Fruit fly (Drosophila melanogaster) whole organism, embryonic: Measurements from ENCODE around the gene CG4297.

Experiments used
- Atf6 ChIP-seq: fragments of 200-800 bp; sonication (Bioruptor generic); IDR thresholded peaks from 2 replicates; pipeline ENCODE4 v1.3.6; 2022; ENCODE audit warnings: missing biosample characterization, missing genetic modification characterization
- B-H1 ChIP-seq: fragments of 200-800 bp; sonication (Bioruptor generic); IDR thresholded peaks from 3 replicates; pipeline ENCODE4 v1.3.6; 2022; ENCODE audit warnings: missing biosample characterization, missing genetic modification characterization
- CG10321 ChIP-seq: fragments of 200-800 bp; sonication (Bioruptor generic); IDR thresholded peaks from 2 replicates; pipeline ENCODE4 v1.3.6; 2022; ENCODE audit warnings: missing biosample characterization, missing genetic modification characterization
- CG10565 ChIP-seq: fragments of 200-800 bp; sonication (Bioruptor generic); optimal IDR thresholded peaks from 3 replicates; lab custom pipeline; 2016; ENCODE audit warnings: missing biosample characterization, mild to moderate bottlenecking, missing genetic modification characterization
- CG10959 ChIP-seq: fragments of 200-800 bp; sonication (Bioruptor generic); IDR thresholded peaks from 2 replicates; pipeline ENCODE4 v1.3.6; 2022; ENCODE audit warnings: missing biosample characterization, missing genetic modification characterization
- CG11093 ChIP-seq: fragments of 200-800 bp; sonication (Bioruptor generic); IDR thresholded peaks from 3 replicates; pipeline ENCODE4 v1.3.6; 2022; ENCODE audit warnings: missing biosample characterization, missing genetic modification characterization
- CG12155 ChIP-seq: fragments of 200-800 bp; sonication (Bioruptor generic); optimal IDR thresholded peaks from 3 replicates; lab custom pipeline; 2016; ENCODE audit warnings: missing biosample characterization, missing genetic modification characterization
- CG12391 ChIP-seq: fragments of 200-800 bp; sonication (Bioruptor generic); optimal IDR thresholded peaks from 3 replicates; lab custom pipeline; 2018; ENCODE audit warnings: missing biosample characterization, mild to moderate bottlenecking, missing genetic modification characterization, moderate library complexity
- CG15601 ChIP-seq: fragments of 200-800 bp; sonication (Bioruptor generic); optimal IDR thresholded peaks from 3 replicates; lab custom pipeline; 2019; ENCODE audit warnings: missing biosample characterization, mild to moderate bottlenecking, missing genetic modification characterization, moderate library complexity
- CG16779 ChIP-seq: fragments of 200-800 bp; sonication (Bioruptor generic); IDR thresholded peaks from 2 replicates; pipeline ENCODE4 v1.3.6; 2022; ENCODE audit warnings: missing biosample characterization, missing genetic modification characterization
- CG16863 ChIP-seq: fragments of 200-800 bp; sonication (Bioruptor generic); optimal IDR thresholded peaks from 3 replicates; lab custom pipeline; 2016; ENCODE audit warnings: missing biosample characterization, missing genetic modification characterization
- CG18619 ChIP-seq: fragments of 200-800 bp; sonication (Bioruptor generic); optimal IDR thresholded peaks from 3 replicates; lab custom pipeline; 2017; ENCODE audit warnings: missing biosample characterization, mild to moderate bottlenecking, missing genetic modification characterization
- CG2202 ChIP-seq: fragments of 200-800 bp; sonication (Bioruptor generic); optimal IDR thresholded peaks from 2 replicates; lab custom pipeline; 2018; ENCODE audit warnings: missing biosample characterization, mild to moderate bottlenecking, missing genetic modification characterization
- CG7963 ChIP-seq: fragments of 200-800 bp; sonication (Bioruptor generic); IDR thresholded peaks from 3 replicates; pipeline ENCODE4 v1.3.6; 2022; ENCODE audit warnings: missing biosample characterization, missing genetic modification characterization; ENCODE audit not compliant: partially characterized antibody
- CG9932 ChIP-seq: fragments of 200-800 bp; sonication (Bioruptor generic); IDR thresholded peaks from 2 replicates; pipeline ENCODE4 v1.3.6; 2022; ENCODE audit warnings: missing biosample characterization, missing genetic modification characterization
- D19B ChIP-seq: fragments of 200-800 bp; sonication (Bioruptor generic); optimal IDR thresholded peaks from 2 replicates; lab custom pipeline; 2017; ENCODE audit warnings: missing biosample characterization, mild to moderate bottlenecking, missing genetic modification characterization
- E2f1 ChIP-seq: fragments of 200-800 bp; sonication (Bioruptor generic); IDR thresholded peaks from 2 replicates; pipeline ENCODE4 v1.3.6; 2022; ENCODE audit warnings: missing biosample characterization, missing genetic modification characterization
- Ets97D ChIP-seq: fragments of 200-800 bp; sonication (Bioruptor generic); optimal IDR thresholded peaks from 3 replicates; lab custom pipeline; 2016; ENCODE audit warnings: missing biosample characterization, missing genetic modification characterization
- HHEX ChIP-seq: fragments of 200-800 bp; sonication (Bioruptor generic); optimal IDR thresholded peaks from 3 replicates; lab custom pipeline; 2017; ENCODE audit warnings: missing biosample characterization, mild to moderate bottlenecking, missing genetic modification characterization, missing genetic modification reagents
- HLH54F ChIP-seq: fragments of 200-800 bp; sonication (Bioruptor generic); optimal IDR thresholded peaks from 3 replicates; lab custom pipeline; 2016; ENCODE audit warnings: missing biosample characterization, missing genetic modification characterization
- Hr51 ChIP-seq, 2 experiments: fragments of 200-800 bp; sonication (Bioruptor generic); optimal IDR thresholded peaks; 2 replicates in 1 of 2; 3 replicates in 1 of 2; lab custom pipeline; 2016 to 2018; ENCODE audit warnings: missing biosample characterization in 2 of 2, missing genetic modification characterization in 2 of 2, mild to moderate bottlenecking in 1 of 2, moderate library complexity in 1 of 2
- Hr78 ChIP-seq, 2 experiments: fragments of 200-800 bp in 1 of 2; fragments of >200 bp in 1 of 2; sonication (Bioruptor generic) in 1 of 2; optimal IDR thresholded peaks; 2 replicates each; lab custom pipeline; 2017 to 2019; ENCODE audit warnings: missing biosample characterization in 2 of 2, missing genetic modification characterization in 2 of 2, mild to moderate bottlenecking in 1 of 2, moderate library complexity in 1 of 2
- Kr ChIP-seq: fragments of 200-800 bp; sonication (Bioruptor generic); optimal IDR thresholded peaks from 2 replicates; lab custom pipeline; 2017; ENCODE audit warnings: missing biosample characterization, mild to moderate bottlenecking, missing genetic modification characterization
- Lhr ChIP-seq: fragments of 200-800 bp; sonication (Bioruptor generic); optimal IDR thresholded peaks from 3 replicates; lab custom pipeline; 2017; ENCODE audit warnings: mild to moderate bottlenecking, missing biosample characterization, missing genetic modification reagents, missing genetic modification characterization
- Mad ChIP-seq: fragments of 200-800 bp; sonication (Bioruptor generic); optimal IDR thresholded peaks from 2 replicates; lab custom pipeline; 2016; ENCODE audit warnings: missing biosample characterization, missing genetic modification characterization
- Myb ChIP-seq: fragments of 200-800 bp; sonication (Bioruptor generic); optimal IDR thresholded peaks from 2 replicates; lab custom pipeline; 2016; ENCODE audit warnings: missing biosample characterization, missing genetic modification characterization
- NC2α ChIP-seq: fragments of 200-800 bp; sonication (Bioruptor generic); optimal IDR thresholded peaks from 2 replicates; lab custom pipeline; 2016; ENCODE audit warnings: missing biosample characterization, missing genetic modification characterization
- NK7.1 ChIP-seq: fragments of 200-800 bp; sonication (Bioruptor generic); optimal IDR thresholded peaks from 3 replicates; lab custom pipeline; 2016; ENCODE audit warnings: missing biosample characterization, missing genetic modification characterization
- NfI ChIP-seq: fragments of 200-800 bp; sonication (Bioruptor generic); optimal IDR thresholded peaks from 3 replicates; lab custom pipeline; 2018; ENCODE audit warnings: missing biosample characterization, mild to moderate bottlenecking, missing genetic modification characterization, moderate library complexity
- Ptx1 ChIP-seq: fragments of 200-800 bp; sonication (Bioruptor generic); IDR thresholded peaks from 2 replicates; pipeline ENCODE4 v1.3.6; 2022; ENCODE audit warnings: missing biosample characterization, missing genetic modification characterization
- aop ChIP-seq: fragments of 200-800 bp; sonication (Bioruptor generic); IDR thresholded peaks from 2 replicates; pipeline ENCODE4 v1.3.6; 2022; ENCODE audit warnings: missing biosample characterization, missing genetic modification characterization
- ase ChIP-seq: fragments of 200-800 bp; sonication (Bioruptor generic); IDR thresholded peaks from 3 replicates; pipeline ENCODE4 v1.3.6; 2022; ENCODE audit warnings: missing biosample characterization, missing genetic modification characterization
- bcd ChIP-seq: fragments of 200-800 bp; sonication (Bioruptor generic); optimal IDR thresholded peaks from 2 replicates; lab custom pipeline; 2017; ENCODE audit warnings: missing biosample characterization, mild to moderate bottlenecking, missing genetic modification characterization
- croc ChIP-seq: fragments of 200-800 bp; sonication (Bioruptor generic); conservative IDR thresholded peaks from 3 replicates; pipeline ENCODE4 v1.3.6; 2022; ENCODE audit warnings: missing biosample characterization, missing genetic modification characterization
- dan ChIP-seq: fragments of 200-800 bp; sonication (Bioruptor generic); IDR thresholded peaks from 2 replicates; pipeline ENCODE4 v1.3.6; 2022; ENCODE audit warnings: missing biosample characterization, missing genetic modification characterization
- hkb ChIP-seq, 2 experiments: fragments of 200-800 bp in 1 of 2; fragments of >200 bp in 1 of 2; sonication (Bioruptor generic) in 1 of 2; IDR thresholded peaks in 1 of 2; optimal IDR thresholded peaks in 1 of 2; 2 replicates each; pipeline versions ENCODE4 v1.3.6 to Lab custom; 2017 to 2022; ENCODE audit warnings: missing biosample characterization in 1 of 2, missing genetic modification characterization in 1 of 2
- insv ChIP-seq, 2 experiments: fragments of 200-800 bp; sonication (Bioruptor generic); optimal IDR thresholded peaks; 3 replicates each; lab custom pipeline; 2016 to 2018; ENCODE audit warnings: missing biosample characterization in 2 of 2, missing genetic modification characterization in 2 of 2
- nau ChIP-seq: fragments of 200-800 bp; sonication (Bioruptor generic); optimal IDR thresholded peaks from 3 replicates; lab custom pipeline; 2017; ENCODE audit warnings: missing biosample characterization, mild to moderate bottlenecking, missing genetic modification characterization, missing genetic modification reagents
- nom ChIP-seq: fragments of 200-800 bp; sonication (Bioruptor generic); optimal IDR thresholded peaks from 2 replicates; lab custom pipeline; 2017; ENCODE audit warnings: missing biosample characterization, missing genetic modification characterization, mild to moderate bottlenecking, moderate library complexity, missing genetic modification reagents
- pum ChIP-seq: fragments of 200-800 bp; sonication (Bioruptor generic); optimal IDR thresholded peaks from 2 replicates; lab custom pipeline; 2016; ENCODE audit warnings: missing biosample characterization, missing genetic modification characterization
- repo ChIP-seq: fragments of 200-800 bp; sonication (Bioruptor generic); optimal IDR thresholded peaks from 2 replicates; lab custom pipeline; 2016; ENCODE audit warnings: missing biosample characterization, missing genetic modification characterization
- sd ChIP-seq: fragments of 200-800 bp; sonication (Bioruptor generic); optimal IDR thresholded peaks from 3 replicates; lab custom pipeline; 2018; ENCODE audit warnings: missing biosample characterization, mild to moderate bottlenecking, missing genetic modification characterization, moderate library complexity
- sens-2 ChIP-seq: fragments of 200-800 bp; sonication (Bioruptor generic); IDR thresholded peaks from 2 replicates; pipeline ENCODE4 v1.3.6; 2022; ENCODE audit warnings: missing biosample characterization, missing genetic modification characterization
- slou ChIP-seq: fragments of 200-800 bp; sonication (Bioruptor generic); optimal IDR thresholded peaks from 3 replicates; lab custom pipeline; 2016; ENCODE audit warnings: missing biosample characterization, missing genetic modification characterization
- sr ChIP-seq: fragments of 200-800 bp; sonication (Bioruptor generic); IDR thresholded peaks from 3 replicates; pipeline ENCODE4 v1.3.6; 2022; ENCODE audit warnings: missing biosample characterization, missing genetic modification characterization
- tgo ChIP-seq: fragments of 200-800 bp; sonication (Bioruptor generic); IDR thresholded peaks from 3 replicates; pipeline ENCODE4 v1.3.6; 2022; ENCODE audit warnings: missing biosample characterization, missing genetic modification characterization
- tio ChIP-seq: fragments of 200-800 bp; sonication (Bioruptor generic); optimal IDR thresholded peaks from 2 replicates; lab custom pipeline; 2017; ENCODE audit warnings: missing biosample characterization, missing genetic modification characterization, inconsistent platforms
- tup ChIP-seq: fragments of 200-800 bp; sonication (Bioruptor generic); optimal IDR thresholded peaks from 2 replicates; lab custom pipeline; 2016; ENCODE audit warnings: missing biosample characterization, mild to moderate bottlenecking, missing genetic modification characterization, moderate library complexity
- unpg ChIP-seq: fragments of 200-800 bp; sonication (Bioruptor generic); optimal IDR thresholded peaks from 3 replicates; lab custom pipeline; 2018; ENCODE audit warnings: missing biosample characterization, mild to moderate bottlenecking, missing genetic modification characterization, moderate library complexity
- vfl ChIP-seq: fragments of 200-800 bp; sonication (Bioruptor generic); optimal IDR thresholded peaks from 2 replicates; lab custom pipeline; 2016; ENCODE audit warnings: missing biosample characterization, missing genetic modification characterization

Gene CG4297

dm6 chr2L:421119-421821 is 50.7 kb downstream of the CG4297 start, which contains the start of the genes CG11885 and CG13692 (continued):
- TF ChIP-seq Hr51 (GFP tag; optimal IDR thresholded peaks at IDR 0.05; lab: Kevin White, UChicago), result peak in 1 of 2 experiments; percentile 22
- TF ChIP-seq slou (GFP tag; lab: Kevin White, UChicago), result no peak
- TF ChIP-seq HLH54F (GFP tag; lab: Kevin White, UChicago), result no peak
- peak; percentile 2 for TF ChIP-seq CG12155 (GFP tag; lab: Kevin White, UChicago)
- TF ChIP-seq NK7.1 (GFP tag; lab: Kevin White, UChicago), result no peak
- TF ChIP-seq NC2α (GFP tag; lab: Kevin White, UChicago), result no peak
- no peak for TF ChIP-seq HHEX
- TF ChIP-seq tgo (GFP tag; lab: Robert Waterston, UW), result no peak
- no peak for TF ChIP-seq B-H1
- no peak for TF ChIP-seq CG10321 (GFP tag; lab: Robert Waterston, UW)
- TF ChIP-seq Lhr (GFP tag; lab: Kevin White, UChicago), result peak; percentile 70
- no peak for TF ChIP-seq Hr78 (GFP tag; optimal IDR thresholded peaks at IDR 0.05; lab: Kevin White, UChicago)
- TF ChIP-seq Myb (GFP tag; lab: Kevin White, UChicago), result peak; percentile 69
- peak; percentile 45 for TF ChIP-seq Mad (GFP tag; lab: Kevin White, UChicago)
- peak; percentile 34 for TF ChIP-seq nom (GFP tag; lab: Kevin White, UChicago)
- no peak for TF ChIP-seq E2f1 (GFP tag; lab: Robert Waterston, UW)
- no peak for TF ChIP-seq CG16779 (GFP tag; lab: Robert Waterston, UW)
- TF ChIP-seq Atf6, result no peak
- TF ChIP-seq aop (GFP tag; lab: Robert Waterston, UW), result no peak
- peak in 1 of 2 experiments; percentile 58 for TF ChIP-seq insv (GFP tag; optimal IDR thresholded peaks at IDR 0.05; lab: Kevin White, UChicago)
- no peak for TF ChIP-seq croc (GFP tag; lab: Robert Waterston, UW)
- TF ChIP-seq nau (GFP tag; lab: Kevin White, UChicago), result peak; percentile 27
- peak; percentile 94 for TF ChIP-seq Ets97D (GFP tag; lab: Kevin White, UChicago)
- TF ChIP-seq CG16863 (GFP tag; lab: Kevin White, UChicago), result no peak
- TF ChIP-seq hkb (optimal IDR thresholded peaks at IDR 0.05; lab: Kevin White, UChicago), result no peak
- TF ChIP-seq hkb (GFP tag; IDR thresholded peaks at IDR 0.05; lab: Robert Waterston, UW), result 0 out of 2 replicates have a peak, but pooled peaks have one; percentile 37
- peak; percentile 23 for TF ChIP-seq unpg
- peak; percentile 58 for TF ChIP-seq CG12391 (tag; lab: Kevin White, UChicago)
- peak; percentile 96 for TF ChIP-seq CG7963
- TF ChIP-seq ase (GFP tag; lab: Robert Waterston, UW), result no peak
- no peak for TF ChIP-seq tup
- TF ChIP-seq CG10959, result no peak
- TF ChIP-seq CG18619 (GFP tag; lab: Kevin White, UChicago), result no peak
- peak; percentile 24 for TF ChIP-seq bcd (GFP tag; lab: Kevin White, UChicago)
- no peak for TF ChIP-seq sr (GFP tag; lab: Robert Waterston, UW)
- peak; percentile 67 for TF ChIP-seq NfI (GFP tag; lab: Kevin White, UChicago)
- TF ChIP-seq tio (GFP tag; lab: Kevin White, UChicago), result no peak
- TF ChIP-seq Kr (GFP tag; lab: Kevin White, UChicago), result no peak
- TF ChIP-seq vfl (GFP tag; lab: Kevin White, UChicago), result peak; percentile 43
- peak; percentile 93 for TF ChIP-seq sens-2 (GFP tag; lab: Robert Waterston, UW)
- TF ChIP-seq CG2202 (tag; lab: Kevin White, UChicago), result no peak
- TF ChIP-seq CG15601 (tag; lab: Kevin White, UChicago), result peak; percentile 92
- TF ChIP-seq Ptx1 (GFP tag; lab: Robert Waterston, UW), result no peak
- peak; percentile 74 for TF ChIP-seq sd (tag; lab: Kevin White, UChicago)
- no peak for TF ChIP-seq dan (GFP tag; lab: Robert Waterston, UW)
- TF ChIP-seq CG11093 (GFP tag; lab: Robert Waterston, UW), result no peak
- peak; percentile 4 for TF ChIP-seq pum (GFP tag; lab: Kevin White, UChicago)
- peak; percentile 74 for TF ChIP-seq CG9932 (GFP tag; lab: Robert Waterston, UW)
- TF ChIP-seq repo (GFP tag; lab: Kevin White, UChicago), result no peak
- TF ChIP-seq CG10565 (GFP tag; lab: Kevin White, UChicago), result no peak
- TF ChIP-seq D19B (GFP tag; lab: Kevin White, UChicago), result no peak
